Worm (Caenorhabditis elegans) whole organism, L2 larva: ENCODE measurements around the gene rnp-1.

Experiments
- R02D3.7 ChIP-seq: fragments of 150-350 bp; optimal IDR thresholded peaks from 2 replicates; lab custom pipeline; 2014; ENCODE audit warnings: missing biosample characterization, missing genetic modification characterization
- dmd-4 ChIP-seq: sonication (generic microtip); optimal IDR thresholded peaks from 2 replicates; lab custom pipeline; 2017; ENCODE audit warnings: missing biosample characterization, missing genetic modification characterization
- lin-39 ChIP-seq: fragments of 150-350 bp; optimal IDR thresholded peaks from 2 replicates; lab custom pipeline; 2014; ENCODE audit warnings: missing biosample characterization, missing genetic modification reagents, missing genetic modification characterization
- mdl-1 ChIP-seq, 2 experiments: fragments of 150-350 bp in 1 of 2; sonication (generic microtip) in 1 of 2; optimal IDR thresholded peaks; 2 replicates each; lab custom pipeline; 2017; ENCODE audit warnings: missing biosample characterization in 2 of 2, missing genetic modification characterization in 2 of 2
- nhr-129 ChIP-seq: fragments of 150-350 bp; optimal IDR thresholded peaks from 2 replicates; lab custom pipeline; 2014; ENCODE audit warnings: missing biosample characterization, missing genetic modification characterization

DNA sequence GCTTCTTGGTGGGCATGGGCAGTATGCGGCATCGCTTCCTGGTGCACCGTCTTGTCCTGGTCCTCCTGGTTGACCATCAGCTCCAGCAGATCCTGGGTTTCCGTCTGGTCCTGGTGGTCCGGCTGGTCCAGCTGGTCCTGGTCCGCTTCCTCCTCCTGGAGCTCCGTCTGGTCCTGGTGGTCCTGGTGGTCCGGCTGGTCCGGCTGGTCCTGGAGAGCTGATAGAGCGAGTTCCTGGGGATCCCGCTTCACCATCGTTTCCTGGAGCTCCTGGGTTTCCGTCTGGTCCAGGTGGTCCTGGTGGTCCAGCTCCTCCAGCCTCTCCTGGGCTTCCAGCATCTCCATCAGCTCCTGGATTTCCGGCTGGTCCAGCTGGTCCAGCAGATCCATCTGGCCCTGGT lies 25.0 kb upstream of the rnp-1 start:
- TF ChIP-seq lin-39 (tag; lab: Kevin White, UChicago) = no peak
- no peak for TF ChIP-seq dmd-4 (tag; lab: Kevin White, UChicago)
- TF ChIP-seq mdl-1 (tag; optimal IDR thresholded peaks at IDR 0.05; lab: Kevin White, UChicago) = no peak
- no peak for TF ChIP-seq R02D3.7
- no peak for TF ChIP-seq nhr-129 (tag; lab: Kevin White, UChicago)
